Fruit fly (Drosophila melanogaster) S2 (cell line): Measurements from ENCODE around the gene Polr1B.

Source experiments
- CG8478 ChIP-seq: fragments of >200 bp; optimal IDR thresholded peaks from 2 replicates; lab custom pipeline; 2018
- CTCF ChIP-seq, 2 experiments: fragments of >200 bp; optimal IDR thresholded peaks; 2 replicates each; lab custom pipeline; 2018

DNA sequence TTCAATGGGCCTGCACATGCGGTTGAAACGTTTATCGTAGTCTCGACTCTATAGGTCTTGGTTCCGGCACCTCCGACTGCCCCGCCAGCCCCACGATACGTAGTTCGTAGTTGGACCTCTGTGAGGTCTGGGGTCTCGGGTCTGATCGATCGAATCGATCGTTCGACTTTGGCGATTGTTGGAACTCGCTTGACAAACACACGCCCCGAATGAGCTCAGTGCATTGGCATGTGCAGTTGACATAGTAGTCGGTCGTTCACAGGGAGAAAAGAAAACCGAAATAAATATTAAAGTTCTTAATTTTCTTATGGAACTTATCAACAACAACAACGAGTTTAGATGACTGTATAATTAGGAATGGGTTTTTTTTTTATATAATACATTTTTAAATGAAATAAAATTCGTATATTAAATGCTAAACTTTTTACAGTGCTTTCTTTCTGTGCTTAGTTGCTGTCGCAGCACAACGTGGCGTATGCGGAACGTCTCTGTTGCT, 31.3 kb downstream of the Polr1B start:
- no peak for TF ChIP-seq CG8478 (lab: Kevin White, UChicago)
- no peak for TF ChIP-seq CTCF (optimal IDR thresholded peaks at IDR 0.05; lab: Kevin White, UChicago)
